Fruit fly (Drosophila melanogaster) whole organism, adult: ENCODE data around the gene Dhc1.

Experiments used
- Crg-1 ChIP-seq: fragments of 200-800 bp; sonication (Bioruptor generic); optimal IDR thresholded peaks from 2 replicates; lab custom pipeline; 2016; ENCODE audit warnings: missing biosample characterization, missing genetic modification characterization
- Hr96 ChIP-seq: fragments of 200-800 bp; sonication (Bioruptor generic); optimal IDR thresholded peaks from 2 replicates; lab custom pipeline; 2016; ENCODE audit warnings: missing biosample characterization, missing genetic modification characterization

- TF ChIP-seq Crg-1 (GFP tag; lab: Kevin White, UChicago) (no peak), Hr96 (GFP tag; lab: Kevin White, UChicago) (no peak)
Measured at dm6 chr3R:9674196-9674693, at the start of gene Dhc1.
